Worm (Caenorhabditis elegans): ENCODE results near the gene unc-130.
A peak's percentile ranks its signal among the peaks of the same experiment; 100 is the strongest.

Gene unc-130

DNA sequence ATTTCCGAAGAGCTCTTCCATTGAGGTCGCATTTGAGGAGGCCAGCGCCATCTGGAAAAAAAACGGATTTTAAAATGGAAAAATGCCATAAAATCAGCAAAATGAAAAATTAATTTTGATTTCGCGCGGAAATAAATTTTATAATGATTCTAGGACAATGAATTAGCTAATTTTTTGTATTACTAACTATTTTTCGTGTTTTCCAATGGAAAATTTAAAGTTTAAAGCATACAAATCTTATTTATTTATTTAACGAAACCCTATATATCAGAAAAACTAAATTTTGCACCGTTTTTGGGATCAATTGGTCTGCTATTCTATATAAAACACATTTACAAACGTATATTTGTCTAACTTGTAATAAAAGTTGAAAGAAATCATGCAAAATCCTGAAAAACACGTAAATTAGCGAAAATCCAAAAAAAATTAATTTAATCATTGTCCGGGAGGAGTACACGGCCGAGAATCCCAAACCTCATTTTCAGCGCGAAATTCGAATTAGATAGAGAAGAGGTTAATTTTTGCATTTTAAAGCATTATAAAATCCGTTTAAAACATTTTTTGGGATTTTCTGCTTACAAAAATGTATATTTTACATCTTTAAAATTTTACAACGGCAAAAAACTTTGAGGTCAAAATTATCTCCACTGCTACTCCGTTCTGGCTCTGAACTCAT, 8.5 kb downstream of the unc-130 start, which contains the start of gene C47G2.3 (continued):
- TF ChIP-seq mbf-1 (tag; optimal IDR thresholded peaks at IDR 0.05) (no peak), elt-1 (tag; optimal IDR thresholded peaks at IDR 0.05) (no peak), unc-62 (GFP tag; optimal IDR thresholded peaks at IDR 0.05) (no peak), aly-2 (tag; optimal IDR thresholded peaks at IDR 0.05) (no peak), gmeb-1 (tag; optimal IDR thresholded peaks at IDR 0.05) (peak; percentile 78)

DNA sequence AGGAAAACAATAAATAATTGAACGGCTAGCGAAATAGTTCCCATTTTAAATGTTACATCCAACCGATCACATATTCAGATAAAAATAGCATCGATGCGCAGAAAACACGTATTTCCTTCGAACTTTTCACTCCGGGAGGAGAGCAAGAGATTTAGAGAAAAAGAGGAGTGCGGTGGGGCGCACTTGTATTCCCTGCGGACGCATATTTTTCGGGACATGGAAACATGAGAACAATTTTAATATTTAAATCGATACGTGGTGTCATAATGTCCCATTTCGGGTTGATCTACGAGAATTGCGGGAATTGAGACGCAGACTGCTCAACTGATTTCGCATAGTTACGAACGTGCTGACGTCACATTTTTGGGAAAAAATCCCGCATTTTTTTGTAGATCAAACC, 11.7 kb downstream of the unc-130 start, which contains the start of gene C47G2.4:
TSS of gene C47G2.4 (minus strand) at position 174 of the 400 bp plus-strand sequence.
- TF ChIP-seq ceh-82 (tag; optimal IDR thresholded peaks at IDR 0.05) (no peak), lin-13 (GFP tag; optimal IDR thresholded peaks at IDR 0.05) (peak; percentile 79), aly-2 (tag; optimal IDR thresholded peaks at IDR 0.05) (no peak), skn-1 (tag; optimal IDR thresholded peaks at IDR 0.05) (no peak), snpc-4 (tag; optimal IDR thresholded peaks at IDR 0.05) (peak; percentile 12), nhr-11 (tag; optimal IDR thresholded peaks at IDR 0.05) (no peak), crh-2 (tag; optimal IDR thresholded peaks at IDR 0.05) (peak; percentile 76), nhr-6 (tag; optimal IDR thresholded peaks at IDR 0.05) (peak; percentile 10), sma-3 (GFP tag; optimal IDR thresholded peaks at IDR 0.05) (peak; percentile 66), unc-55 (GFP tag; optimal IDR thresholded peaks at IDR 0.05) (peak; percentile 75), zag-1 (tag; optimal IDR thresholded peaks at IDR 0.05) (peak; percentile 3), nhr-10 (tag; optimal IDR thresholded peaks at IDR 0.05) (no peak), lin-11 (tag; optimal IDR thresholded peaks at IDR 0.05) (peak; percentile 27), mbf-1 (tag; optimal IDR thresholded peaks at IDR 0.05) (no peak), ztf-4 (tag; optimal IDR thresholded peaks at IDR 0.05) (peak; percentile 53), alr-1 (tag; optimal IDR thresholded peaks at IDR 0.05) (no peak), ama-1 (optimal IDR thresholded peaks at IDR 0.05) (no peak), nhr-12 (tag; optimal IDR thresholded peaks at IDR 0.05) (no peak), fos-1 (tag; optimal IDR thresholded peaks at IDR 0.05) (peak; percentile 17), ztf-11 (tag; optimal IDR thresholded peaks at IDR 0.05) (no peak), ceh-16 (tag; optimal IDR thresholded peaks at IDR 0.05) (peak; percentile 18), nhr-23 (tag; optimal IDR thresholded peaks at IDR 0.05) (no peak), C34F6.9 (tag; optimal IDR thresholded peaks at IDR 0.05) (peak; percentile 79), dmd-4 (tag; optimal IDR thresholded peaks at IDR 0.05) (no peak), unc-62 (GFP tag; optimal IDR thresholded peaks at IDR 0.05) (no peak), ZK546.5 (tag; optimal IDR thresholded peaks at IDR 0.05) (no peak), unc-39 (tag; optimal IDR thresholded peaks at IDR 0.05) (no peak), ztf-1 (GFP tag; conservative IDR thresholded peaks at IDR 0.05) (no peak), nhr-129 (tag; optimal IDR thresholded peaks at IDR 0.05) (peak; percentile 60), nhr-77 (tag; optimal IDR thresholded peaks at IDR 0.05) (no peak), nhr-237 (tag; optimal IDR thresholded peaks at IDR 0.05) (no peak), sma-9 (GFP tag; optimal IDR thresholded peaks at IDR 0.05) (peak; percentile 67), sma-9 (tag; optimal IDR thresholded peaks at IDR 0.05) (no peak), sem-4 (tag; optimal IDR thresholded peaks at IDR 0.05) (no peak), peb-1 (tag; optimal IDR thresholded peaks at IDR 0.05) (no peak), lsy-2 (tag; optimal IDR thresholded peaks at IDR 0.05) (peak; percentile 37 to 79), mdl-1 (tag; optimal IDR thresholded peaks at IDR 0.05) (no peak), lin-39 (tag; optimal IDR thresholded peaks at IDR 0.05) (no peak), R02D3.7 (tag; optimal IDR thresholded peaks at IDR 0.05) (no peak), gmeb-1 (tag; optimal IDR thresholded peaks at IDR 0.05) (peak; percentile 70), nhr-25 (tag; optimal IDR thresholded peaks at IDR 0.05) (peak; percentile 58), egl-27 (tag; optimal IDR thresholded peaks at IDR 0.05) (peak; percentile 31), nhr-21 (tag; optimal IDR thresholded peaks at IDR 0.05) (peak; percentile 42), F13H6.1 (tag; optimal IDR thresholded peaks at IDR 0.05) (peak; percentile 53), blmp-1 (tag; optimal IDR thresholded peaks at IDR 0.05; ENCODE audit: insufficient read depth) (peak; percentile 34), elt-3 (tag; optimal IDR thresholded peaks at IDR 0.05) (no peak), Y55F3AM.14 (GFP tag; optimal IDR thresholded peaks at IDR 0.05) (no peak), elt-1 (tag; optimal IDR thresholded peaks at IDR 0.05) (no peak), mab-5 (tag; optimal IDR thresholded peaks at IDR 0.05) (no peak)

All from whole organism, L2 larva.